Fruit fly (Drosophila melanogaster) S2 (cell line): ENCODE results near the gene rumi.

Experiments
- CG8478 ChIP-seq: fragments of >200 bp; optimal IDR thresholded peaks from 2 replicates; lab custom pipeline; 2018
- CTCF ChIP-seq, 2 experiments: fragments of >200 bp; optimal IDR thresholded peaks; 2 replicates each; lab custom pipeline; 2018

DNA sequence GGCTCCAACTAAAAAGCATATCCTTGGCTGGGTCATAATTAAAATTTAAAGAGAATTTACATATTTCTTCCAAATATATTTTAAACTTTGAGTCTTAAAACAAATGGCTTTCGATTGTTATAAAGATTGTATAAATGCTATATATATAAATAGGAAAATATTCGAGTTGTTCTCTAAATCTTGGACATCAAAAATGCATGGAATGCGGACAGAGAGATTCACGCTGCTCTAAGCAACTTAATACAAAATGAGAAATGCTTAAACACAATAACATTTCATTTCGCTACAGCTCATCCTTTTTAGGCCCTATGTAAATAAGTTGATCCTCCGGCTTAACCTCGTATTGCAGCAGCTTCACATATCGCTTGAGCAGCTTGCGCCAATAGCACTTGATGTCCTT lies 1.4 kb downstream of the rumi start, which contains the start of gene CG31139:
- TF ChIP-seq CTCF (optimal IDR thresholded peaks at IDR 0.05; lab: Kevin White, UChicago) = no peak
- no peak for TF ChIP-seq CG8478 (lab: Kevin White, UChicago)
